Worm (Caenorhabditis elegans) whole organism, midembryonic: ENCODE measurements around the gene nhx-9.

Source experiments
- flt-1 ChIP-seq: fragments of 200-800 bp; sonication (Bioruptor generic); IDR thresholded peaks from 2 replicates; pipeline ENCODE4 v1.3.6; 2022; ENCODE audit warnings: missing genetic modification characterization, missing compliant biosample characterization
- med-1 ChIP-seq: sonication (generic microtip); optimal IDR thresholded peaks from 2 replicates; lab custom pipeline; 2017; ENCODE audit warnings: missing genetic modification characterization, mild to moderate bottlenecking, missing compliant biosample characterization, antibody characterized with exemption, missing genetic modification reagents; ENCODE audit not compliant: insufficient read depth
- ref-1 ChIP-seq: fragments of 200-800 bp; sonication (Bioruptor generic); conservative IDR thresholded peaks from 2 replicates; pipeline ENCODE4 v1.3.6; 2022; ENCODE audit warnings: missing genetic modification reagents, missing genetic modification characterization, missing compliant biosample characterization
- tab-1 ChIP-seq: fragments of 200-800 bp; sonication (Bioruptor generic); IDR thresholded peaks from 2 replicates; pipeline ENCODE4 v1.3.6; 2022; ENCODE audit warnings: missing genetic modification characterization, missing compliant biosample characterization
- ztf-23 ChIP-seq: fragments of 200-800 bp; sonication (Bioruptor generic); IDR thresholded peaks from 2 replicates; pipeline ENCODE4 v1.3.6; 2022; ENCODE audit warnings: missing genetic modification reagents, missing genetic modification characterization, missing compliant biosample characterization

DNA sequence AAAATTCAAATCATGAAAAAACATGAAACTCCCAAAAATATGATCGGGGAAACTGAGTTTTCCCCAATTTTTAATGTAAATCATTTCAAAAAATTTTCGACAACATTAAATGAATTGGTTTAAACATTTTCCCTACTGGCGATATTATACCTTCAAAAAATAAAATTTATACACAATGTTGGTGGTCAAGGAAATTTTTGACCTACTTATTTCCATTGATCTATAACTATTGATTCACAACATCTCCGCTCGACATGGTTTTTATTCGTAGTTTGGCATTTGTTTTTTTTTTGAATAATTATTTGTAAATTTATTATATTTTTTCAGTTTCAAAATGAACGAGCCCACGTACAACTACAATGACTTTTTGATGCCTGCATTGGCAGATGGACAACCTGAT lies 19.6 kb downstream of the nhx-9 start, which contains the start of gene tbx-36:
- TF ChIP-seq med-1 (GFP tag; lab: Kevin White, UChicago), result no peak
- no peak for TF ChIP-seq ztf-23 (GFP tag; lab: Robert Waterston, UW)
- TF ChIP-seq ref-1 (GFP tag; lab: Robert Waterston, UW), result no peak
- TF ChIP-seq flt-1 (GFP tag; lab: Robert Waterston, UW), result no peak
- no peak for TF ChIP-seq tab-1 (GFP tag; lab: Robert Waterston, UW)
